Worm (Caenorhabditis elegans): ENCODE results near the gene nep-17.

DNA sequence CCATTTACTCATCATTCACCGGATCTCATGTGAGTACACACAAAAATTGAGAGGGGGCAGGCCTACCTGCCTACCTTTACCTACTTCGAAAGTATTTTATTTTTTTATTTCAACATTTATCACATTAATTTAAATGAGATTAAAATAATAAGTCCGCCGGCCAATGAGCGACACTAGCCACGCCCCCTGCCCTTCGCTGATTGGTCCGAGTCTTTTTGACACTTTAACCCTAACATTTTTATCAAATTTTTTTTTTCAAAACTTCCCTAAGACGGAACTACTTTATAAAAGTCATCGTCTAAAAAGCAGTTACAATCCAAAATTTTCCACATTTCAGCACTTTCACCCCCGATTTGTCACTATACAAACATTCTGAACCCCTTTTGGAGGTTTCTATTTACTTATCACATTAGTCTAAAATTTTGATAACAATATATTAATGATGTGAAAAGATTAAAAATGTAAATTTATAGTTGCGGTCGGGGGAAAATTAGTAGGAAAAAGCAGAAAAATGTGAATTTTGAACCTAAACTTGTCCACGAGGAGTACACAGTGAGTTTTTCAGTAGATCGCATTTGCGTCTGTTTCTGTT, 1.5 kb upstream of the nep-17 start:
- TF ChIP-seq nhr-47 (tag; optimal IDR thresholded peaks at IDR 0.05) = no peak
- no peak for TF ChIP-seq snu-23 (GFP tag; optimal IDR thresholded peaks at IDR 0.05)
- no peak for TF ChIP-seq lin-39 (tag; optimal IDR thresholded peaks at IDR 0.05)
- TF ChIP-seq egl-27 (tag; optimal IDR thresholded peaks at IDR 0.05) = no peak
- TF ChIP-seq fkh-10 (GFP tag; optimal IDR thresholded peaks at IDR 0.05) = no peak
- TF ChIP-seq lin-35 (GFP tag; optimal IDR thresholded peaks at IDR 0.05) = no peak
